Worm (Caenorhabditis elegans) whole organism, dauer: Measurements from ENCODE around the gene cyp-35B3.

Experiments
- unc-62 ChIP-seq: sonication (generic microtip); optimal IDR thresholded peaks from 2 replicates; lab custom pipeline; 2017; ENCODE audit warnings: missing biosample characterization, missing genetic modification reagents, missing genetic modification characterization

Gene cyp-35B3

ce11 chrV:3945053-3945452, at the start of gene cyp-35B3:
cyp-35B3 (plus strand) TSS chrV:3945353.
- TF ChIP-seq unc-62 (GFP tag; lab: Kevin White, UChicago) = no peak

DNA sequence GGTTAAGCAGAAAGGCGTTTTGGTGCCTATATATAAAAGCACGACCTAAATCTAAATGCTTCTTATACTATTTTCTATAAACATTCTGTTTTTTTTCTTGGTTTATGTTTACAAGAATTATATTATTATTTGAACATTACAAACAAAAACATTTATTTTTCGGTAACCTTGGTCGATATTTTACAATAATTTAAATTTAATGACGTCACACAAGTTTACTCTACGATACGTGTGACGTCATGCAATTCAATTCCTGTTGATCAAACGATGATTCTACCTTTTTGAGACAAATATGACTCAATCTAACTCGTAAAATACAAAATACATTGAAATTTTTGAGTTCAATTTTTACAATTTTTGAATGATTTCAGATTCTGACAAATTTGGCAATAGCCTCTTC, 49.1 kb upstream of the cyp-35B3 start:
- no peak for TF ChIP-seq unc-62 (GFP tag; lab: Kevin White, UChicago)

DNA sequence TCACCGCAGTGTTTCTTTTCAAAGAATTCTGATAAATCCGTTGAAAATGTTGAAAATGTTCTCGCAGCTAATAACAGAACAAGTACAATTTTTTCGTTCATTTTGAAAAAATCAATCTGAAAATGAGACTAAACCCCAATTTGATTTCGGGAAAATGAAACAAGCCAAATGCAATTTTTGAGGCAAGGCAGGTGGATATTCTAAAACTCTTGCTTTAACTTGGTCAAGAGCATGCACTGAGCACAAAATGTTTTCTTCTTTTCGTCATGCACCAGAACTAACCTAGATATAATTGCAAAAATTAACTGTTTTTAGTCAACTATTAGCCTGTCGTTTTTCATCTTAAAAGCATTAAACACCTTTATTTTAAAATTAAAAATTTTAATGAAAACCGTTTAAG, 45.1 kb upstream of the cyp-35B3 start, which contains the start of gene irld-22:
Gene irld-22 (minus strand): TSS at position 101 of the 400 bp plus-strand sequence.
- TF ChIP-seq unc-62 (GFP tag; lab: Kevin White, UChicago) = no peak

DNA sequence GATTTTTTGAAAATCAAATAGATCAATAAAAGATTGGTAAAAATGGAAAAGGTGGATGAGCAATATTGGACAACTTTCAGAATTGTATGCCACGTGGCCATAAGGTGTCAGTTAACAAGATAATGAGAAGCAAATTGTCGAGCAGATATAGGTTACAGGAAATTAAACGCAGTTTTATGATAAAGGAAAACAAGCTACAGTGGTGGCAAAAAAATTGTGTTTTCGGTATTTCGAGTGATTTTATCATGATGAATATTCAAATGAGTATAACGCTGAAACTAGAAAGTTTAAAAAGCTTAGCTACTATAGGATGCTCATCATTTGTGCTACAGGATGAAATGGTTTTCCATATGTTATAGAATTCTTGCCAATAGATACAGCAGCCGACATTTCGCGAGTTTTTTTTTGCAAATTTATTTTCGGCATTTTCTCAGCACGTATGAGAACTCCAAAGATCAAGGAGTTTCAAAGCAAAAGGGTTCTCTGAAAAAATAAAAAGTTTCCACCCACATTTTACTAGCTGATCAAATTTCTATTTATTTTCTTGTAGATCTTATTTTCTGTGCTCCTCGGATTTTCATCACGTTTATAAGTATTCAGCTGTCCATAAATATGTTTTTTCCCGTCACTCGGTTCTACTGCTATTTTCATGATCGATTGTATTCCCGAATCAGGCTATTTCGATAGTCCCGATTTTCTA, 42.5 kb upstream of the cyp-35B3 start, which contains the start of the genes str-229 and srh-190:
Gene str-229 (minus strand): TSS at position 101 of the 700 bp plus-strand sequence.
Gene srh-190 (plus strand): TSS at position 650 of the 700 bp plus-strand sequence.
- TF ChIP-seq unc-62 (GFP tag; lab: Kevin White, UChicago) = no peak

- TF ChIP-seq unc-62 (GFP tag; lab: Kevin White, UChicago) = no peak
These were observed 41.7 kb upstream of the cyp-35B3 start for ce11 chrV:3903424-3903823.

DNA sequence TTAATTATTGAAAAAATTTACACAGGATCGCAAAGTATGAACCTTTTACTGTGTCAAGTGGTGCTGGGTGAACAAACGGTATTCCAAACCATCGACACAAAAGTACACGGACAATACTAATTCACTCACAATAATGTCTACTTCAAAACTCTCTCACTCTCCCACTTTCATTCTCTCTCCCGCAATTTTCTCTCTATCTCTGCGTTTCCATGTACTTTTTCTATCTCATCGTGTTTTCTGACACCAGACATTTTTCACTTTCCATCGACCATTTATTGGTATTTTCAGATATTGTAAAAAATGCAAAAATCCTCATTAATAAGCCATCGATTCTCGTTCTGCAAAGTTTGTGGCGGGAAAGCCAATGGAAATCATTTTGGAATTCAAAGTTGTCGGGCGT, 39.3 kb upstream of the cyp-35B3 start, which contains the start of gene nhr-156:
Gene nhr-156 (plus strand): TSS at position 266 of the 400 bp plus-strand sequence.
- TF ChIP-seq unc-62 (GFP tag; lab: Kevin White, UChicago) = no peak

- TF ChIP-seq unc-62 (GFP tag; lab: Kevin White, UChicago) = no peak
These were observed 32.7 kb upstream of the cyp-35B3 start, which contains the start of gene srx-68 for ce11 chrV:3912472-3912871. srx-68 (plus strand) TSS chrV:3912772.

ce11 chrV:3913131-3913530, 32.0 kb upstream of the cyp-35B3 start:
- TF ChIP-seq unc-62 (GFP tag; lab: Kevin White, UChicago) = no peak

ce11 chrV:3916480-3916879, 28.7 kb upstream of the cyp-35B3 start, which contains the start of gene srx-67:
srx-67 (plus strand) TSS chrV:3916780.
- no peak for TF ChIP-seq unc-62 (GFP tag; lab: Kevin White, UChicago)

- no peak for TF ChIP-seq unc-62 (GFP tag; lab: Kevin White, UChicago)
These were observed 25.9 kb upstream of the cyp-35B3 start, which contains the start of gene srx-66 for ce11 chrV:3919289-3919688. srx-66 (plus strand) TSS chrV:3919589.

DNA sequence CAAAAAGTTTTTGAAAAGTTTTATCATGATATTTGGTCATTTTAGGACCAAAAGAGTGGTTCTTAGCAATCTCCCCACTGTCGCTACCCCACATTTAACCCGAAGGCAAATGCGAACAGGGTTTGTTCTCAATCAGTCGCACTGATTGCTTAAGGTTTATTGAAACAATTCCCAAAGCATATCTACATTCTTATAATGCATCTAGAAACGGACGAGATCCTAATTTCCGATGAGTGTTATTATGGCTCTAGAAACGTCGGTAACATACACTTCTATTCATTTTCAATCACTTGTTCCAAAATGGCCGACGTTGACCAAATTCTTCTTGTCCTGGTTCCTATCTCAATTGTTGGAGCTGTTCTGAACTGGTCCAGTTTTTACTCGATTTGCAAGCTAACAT, 23.5 kb upstream of the cyp-35B3 start, which contains the start of gene srx-65:
Gene srx-65 (plus strand): TSS at position 301 of the 400 bp plus-strand sequence.
- TF ChIP-seq unc-62 (GFP tag; lab: Kevin White, UChicago) = no peak

DNA sequence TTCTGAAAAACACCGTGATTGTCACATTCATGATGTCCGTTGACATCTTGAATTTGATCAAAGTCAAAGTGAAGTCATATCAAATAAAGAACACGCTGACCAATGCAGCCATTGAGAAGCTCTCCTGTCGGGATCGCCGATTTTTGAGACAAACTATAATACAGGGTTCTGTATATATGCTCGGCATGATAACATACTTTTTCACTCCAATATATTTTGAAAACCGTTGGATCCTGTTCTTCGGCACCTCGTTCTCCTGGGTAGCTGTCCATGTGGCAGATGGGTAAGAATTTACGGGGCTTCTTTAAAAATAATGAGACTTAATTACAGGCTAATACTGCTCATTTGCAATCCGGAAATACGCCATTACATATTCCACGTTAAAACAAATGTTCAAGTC, 22.6 kb upstream of the cyp-35B3 start:
- TF ChIP-seq unc-62 (GFP tag; lab: Kevin White, UChicago) = no peak

DNA sequence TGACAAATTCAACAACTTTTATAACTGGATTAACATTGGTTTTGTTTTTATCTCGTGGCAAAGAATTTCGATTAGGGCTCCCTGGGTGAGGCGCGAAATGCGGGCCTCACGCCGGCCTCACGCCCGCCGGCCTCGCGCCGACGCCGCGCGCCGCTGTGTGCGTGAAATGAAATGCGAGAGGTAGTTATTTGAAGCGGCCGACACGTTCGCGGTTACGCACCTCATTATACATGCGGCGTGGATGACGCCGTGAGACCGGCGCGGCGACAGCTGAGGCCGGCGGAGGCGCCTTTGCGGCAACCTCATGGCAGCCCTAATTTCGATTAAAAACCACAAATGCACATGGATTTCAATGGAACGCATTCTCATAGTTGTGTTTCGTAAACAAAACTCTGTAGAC, 17.6 kb upstream of the cyp-35B3 start:
- no peak for TF ChIP-seq unc-62 (GFP tag; lab: Kevin White, UChicago)

ce11 chrV:3929099-3929498, 16.1 kb upstream of the cyp-35B3 start, which contains the start of gene srx-64:
srx-64 (plus strand) TSS chrV:3929399.
- no peak for TF ChIP-seq unc-62 (GFP tag; lab: Kevin White, UChicago)

DNA sequence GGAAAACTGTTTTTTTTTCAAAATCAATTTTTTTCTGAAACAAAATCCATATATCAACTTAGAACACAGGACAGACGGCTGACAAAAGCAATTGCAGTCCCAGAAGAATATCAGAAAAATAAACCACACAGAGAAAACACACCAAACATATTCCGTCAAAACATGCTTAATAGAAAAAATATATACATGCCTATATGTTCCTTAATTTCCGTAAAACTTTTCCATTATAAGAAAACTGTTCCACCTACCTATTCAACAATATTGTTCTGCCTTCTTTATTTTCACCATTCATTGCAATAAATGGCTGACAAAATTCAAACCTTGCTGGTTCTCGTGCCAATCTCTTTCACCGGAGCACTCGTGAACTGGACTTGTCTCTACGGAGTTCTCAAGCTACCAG, 13.8 kb upstream of the cyp-35B3 start, which contains the start of gene srx-63:
Gene srx-63 (plus strand): TSS at position 301 of the 400 bp plus-strand sequence.
- TF ChIP-seq unc-62 (GFP tag; lab: Kevin White, UChicago) = no peak

DNA sequence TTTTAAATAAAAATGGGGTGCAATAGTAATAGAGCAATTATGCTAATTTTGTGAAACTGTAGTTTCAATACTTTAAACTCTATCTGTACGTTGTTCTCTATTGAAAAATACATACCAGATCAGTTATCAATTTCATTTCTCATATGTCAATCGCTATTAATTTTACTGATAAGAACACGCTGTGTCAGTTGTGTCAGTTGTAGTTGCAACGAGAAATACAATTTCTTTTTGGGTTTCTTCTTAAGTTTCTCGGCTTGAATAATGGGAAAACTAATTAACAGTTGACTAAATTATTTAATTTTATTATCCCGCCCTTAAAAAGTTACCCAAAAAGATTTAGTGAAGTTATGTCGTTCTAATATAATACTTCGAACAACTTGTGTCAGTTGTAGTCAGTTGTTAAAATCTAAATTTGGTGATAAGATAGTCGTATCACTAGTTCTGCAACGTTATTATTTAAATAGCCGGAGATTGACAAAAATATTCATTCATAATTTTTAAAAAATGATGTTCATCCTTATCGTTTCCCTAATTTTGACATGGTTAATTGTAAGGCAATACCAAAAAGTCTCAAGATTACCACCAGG, 9.2 kb upstream of the cyp-35B3 start, which contains the start of gene cyp-35A5:
Gene cyp-35A5 (plus strand): TSS at position 435 of the 587 bp plus-strand sequence.
- no peak for TF ChIP-seq unc-62 (GFP tag; lab: Kevin White, UChicago)
